Worm (Caenorhabditis elegans): Measurements from ENCODE around the gene rrf-3.
A peak's percentile ranks its signal among the peaks of the same experiment; 100 is the strongest.

rrf-3 gene

ce11 chrII:8185016-8185493 lies 22.8 kb downstream of the rrf-3 start, which contains the start of the genes mig-5 and cct-1:
Gene mig-5, minus strand, starts transcription at chrII:8185023.
Gene cct-1, plus strand, starts transcription at chrII:8185443.
- TF ChIP-seq hlh-1 (tag; optimal IDR thresholded peaks at IDR 0.05) (peak; percentile 87), flh-1 (GFP tag; optimal IDR thresholded peaks at IDR 0.05) (no peak), nhr-2 (tag; optimal IDR thresholded peaks at IDR 0.05) (peak; percentile 60), mls-2 (tag; optimal IDR thresholded peaks at IDR 0.05) (no peak), ceh-83 (GFP tag; optimal IDR thresholded peaks at IDR 0.05) (no peak), cnd-1 (tag; optimal IDR thresholded peaks at IDR 0.05) (peak; percentile 96), elt-1 (tag; optimal IDR thresholded peaks at IDR 0.05; ENCODE audit: borderline replicate concordance, insufficient read depth) (no peak), lsy-2 (tag; optimal IDR thresholded peaks at IDR 0.05) (peak; percentile 100), nhr-237 (tag; optimal IDR thresholded peaks at IDR 0.05) (peak; percentile 96), elt-3 (tag; optimal IDR thresholded peaks at IDR 0.05) (no peak), sptf-1 (tag; optimal IDR thresholded peaks at IDR 0.05) (peak; percentile 67), unc-62 (GFP tag; optimal IDR thresholded peaks at IDR 0.05) (peak; percentile 86), sem-2 (GFP tag; optimal IDR thresholded peaks at IDR 0.05) (no peak), unc-120 (tag; optimal IDR thresholded peaks at IDR 0.05; ENCODE audit: poor library complexity, severe bottlenecking) (no peak), nhr-12 (tag; optimal IDR thresholded peaks at IDR 0.05) (no peak), M03D4.4 (tag; optimal IDR thresholded peaks at IDR 0.05) (peak; percentile 61), mep-1 (tag; optimal IDR thresholded peaks at IDR 0.05) (peak; percentile 98), unc-39 (tag; optimal IDR thresholded peaks at IDR 0.05) (no peak), drap-1 (GFP tag; optimal IDR thresholded peaks at IDR 0.05) (peak; percentile 40), ceh-43 (GFP tag; optimal IDR thresholded peaks at IDR 0.05) (peak; percentile 8), lin-32 (GFP tag; optimal IDR thresholded peaks at IDR 0.05) (peak; percentile 59), ceh-39 (tag; optimal IDR thresholded peaks at IDR 0.05) (peak; percentile 91), ces-1 (GFP tag; optimal IDR thresholded peaks at IDR 0.05) (peak; percentile 87), blmp-1 (tag; optimal IDR thresholded peaks at IDR 0.05) (peak; percentile 40), ztf-11 (tag; optimal IDR thresholded peaks at IDR 0.05) (no peak), zip-8 (tag; optimal IDR thresholded peaks at IDR 0.05) (no peak), snpc-4 (tag; optimal IDR thresholded peaks at IDR 0.05) (no peak), ham-2 (GFP tag; optimal IDR thresholded peaks at IDR 0.05) (peak; percentile 40), mab-5 (tag; optimal IDR thresholded peaks at IDR 0.05) (peak; percentile 70), tbx-8 (GFP tag; optimal IDR thresholded peaks at IDR 0.05) (no peak), pha-4 (tag; optimal IDR thresholded peaks at IDR 0.05) (peak; percentile 96), lin-13 (tag; optimal IDR thresholded peaks at IDR 0.05) (peak; percentile 91), nhr-28 (tag; optimal IDR thresholded peaks at IDR 0.05) (no peak), bed-3 (GFP tag; optimal IDR thresholded peaks at IDR 0.05) (no peak), nhr-76 (tag; optimal IDR thresholded peaks at IDR 0.05) (no peak)

DNA sequence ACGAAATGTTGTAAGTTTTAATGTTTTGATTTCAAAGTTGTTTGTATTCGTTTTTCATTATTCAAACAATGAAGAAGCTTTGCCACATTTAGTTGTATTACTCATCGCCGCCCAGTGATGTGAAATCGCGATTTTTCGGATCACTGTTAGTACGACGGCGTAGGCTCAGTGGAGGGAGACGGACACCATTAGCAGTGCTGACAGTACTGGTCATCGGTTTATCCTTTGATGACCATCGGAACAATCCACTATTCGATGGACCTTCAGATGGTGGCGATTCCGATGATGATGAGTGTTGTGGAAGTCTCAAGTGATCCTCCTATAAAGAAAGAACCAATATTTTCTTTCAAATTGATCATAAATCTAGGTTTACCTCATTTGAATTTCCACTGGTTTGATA lies 25.3 kb downstream of the rrf-3 start:
- TF ChIP-seq tbx-8 (GFP tag; optimal IDR thresholded peaks at IDR 0.05): no peak
- TF ChIP-seq zip-8 (tag; optimal IDR thresholded peaks at IDR 0.05): no peak
- TF ChIP-seq nhr-28 (tag; optimal IDR thresholded peaks at IDR 0.05): no peak

ce11 chrII:8190455-8190854 lies 28.2 kb downstream of the rrf-3 start, which contains the start of gene T05C12.8:
Gene T05C12.8, minus strand, starts transcription at chrII:8190555.
- TF ChIP-seq unc-39 (tag; optimal IDR thresholded peaks at IDR 0.05): no peak
- TF ChIP-seq ces-1 (GFP tag; optimal IDR thresholded peaks at IDR 0.05): peak; percentile 15

- no peak for TF ChIP-seq elt-1 (tag; optimal IDR thresholded peaks at IDR 0.05; ENCODE audit: borderline replicate concordance, insufficient read depth)
- no peak for TF ChIP-seq mls-2 (tag; optimal IDR thresholded peaks at IDR 0.05)
- no peak for TF ChIP-seq ceh-39 (tag; optimal IDR thresholded peaks at IDR 0.05)
- TF ChIP-seq unc-62 (GFP tag; optimal IDR thresholded peaks at IDR 0.05): no peak
- TF ChIP-seq bed-3 (GFP tag; optimal IDR thresholded peaks at IDR 0.05): no peak
- no peak for TF ChIP-seq nhr-2 (tag; optimal IDR thresholded peaks at IDR 0.05)
- TF ChIP-seq M03D4.4 (tag; optimal IDR thresholded peaks at IDR 0.05): no peak
- TF ChIP-seq mep-1 (tag; optimal IDR thresholded peaks at IDR 0.05): no peak
- TF ChIP-seq unc-39 (tag; optimal IDR thresholded peaks at IDR 0.05): no peak
- no peak for TF ChIP-seq nhr-28 (tag; optimal IDR thresholded peaks at IDR 0.05)
- TF ChIP-seq sem-2 (GFP tag; optimal IDR thresholded peaks at IDR 0.05): no peak
- TF ChIP-seq mab-5 (tag; optimal IDR thresholded peaks at IDR 0.05): no peak
- TF ChIP-seq pha-4 (tag; optimal IDR thresholded peaks at IDR 0.05): no peak
- no peak for TF ChIP-seq elt-3 (tag; optimal IDR thresholded peaks at IDR 0.05)
- no peak for TF ChIP-seq drap-1 (GFP tag; optimal IDR thresholded peaks at IDR 0.05)
Measured at ce11 chrII:8193126-8193525, 30.9 kb downstream of the rrf-3 start, which contains the start of gene T05C12.9. Gene T05C12.9, minus strand, starts transcription at chrII:8193226.
